Fruit fly (Drosophila melanogaster) whole organism, embryonic: ENCODE results near the gene kay.

Source experiments
- Abd-B ChIP-seq: fragments of 200-800 bp; sonication (Bioruptor generic); optimal IDR thresholded peaks from 2 replicates; lab custom pipeline; 2018; ENCODE audit warnings: missing biosample characterization, mild to moderate bottlenecking, missing genetic modification characterization, moderate library complexity
- BEAF-32 ChIP-seq: fragments of 200-800 bp; sonication (Bioruptor generic); optimal IDR thresholded peaks from 3 replicates; lab custom pipeline; 2017; ENCODE audit warnings: missing biosample characterization, missing genetic modification characterization, mild to moderate bottlenecking, moderate library complexity, missing genetic modification reagents
- CG10147 ChIP-seq: fragments of 200-800 bp; sonication (Bioruptor generic); optimal IDR thresholded peaks from 2 replicates; lab custom pipeline; 2019; ENCODE audit warnings: missing biosample characterization, mild to moderate bottlenecking, missing genetic modification characterization, moderate library complexity
- CG11085 ChIP-seq: fragments of 200-800 bp; sonication (Bioruptor generic); IDR thresholded peaks from 2 replicates; pipeline ENCODE4 v1.3.6; 2022; ENCODE audit warnings: missing biosample characterization, missing genetic modification characterization
- CG11456 ChIP-seq: fragments of 200-800 bp; sonication (Bioruptor generic); IDR thresholded peaks from 3 replicates; pipeline ENCODE4 v1.3.6; 2022; ENCODE audit warnings: missing biosample characterization, missing genetic modification characterization
- CG14965 ChIP-seq: fragments of 200-800 bp; sonication (Bioruptor generic); optimal IDR thresholded peaks from 2 replicates; lab custom pipeline; 2016; ENCODE audit warnings: missing biosample characterization, missing genetic modification characterization, borderline replicate concordance
- CG15073 ChIP-seq: fragments of 200-800 bp; sonication (Bioruptor generic); optimal IDR thresholded peaks from 2 replicates; lab custom pipeline; 2016; ENCODE audit warnings: missing biosample characterization, missing genetic modification characterization
- CG15601 ChIP-seq: fragments of 200-800 bp; sonication (Bioruptor generic); optimal IDR thresholded peaks from 3 replicates; lab custom pipeline; 2019; ENCODE audit warnings: missing biosample characterization, mild to moderate bottlenecking, missing genetic modification characterization, moderate library complexity
- CG1603 ChIP-seq: fragments of 200-800 bp; sonication (Bioruptor generic); optimal IDR thresholded peaks from 2 replicates; lab custom pipeline; 2019; ENCODE audit warnings: missing biosample characterization, mild to moderate bottlenecking, missing genetic modification characterization, moderate library complexity
- CG17328 ChIP-seq: fragments of 200-800 bp; sonication (Bioruptor generic); IDR thresholded peaks from 2 replicates; pipeline ENCODE4 v1.3.6; 2022; ENCODE audit warnings: missing biosample characterization, missing genetic modification characterization
- CG17385 ChIP-seq: fragments of 200-800 bp; sonication (Bioruptor generic); optimal IDR thresholded peaks from 3 replicates; lab custom pipeline; 2018; ENCODE audit warnings: missing biosample characterization, mild to moderate bottlenecking, missing genetic modification characterization
- CG18764 ChIP-seq: fragments of 200-800 bp; sonication (Bioruptor generic); optimal IDR thresholded peaks from 3 replicates; lab custom pipeline; 2016; ENCODE audit warnings: missing biosample characterization, missing genetic modification characterization
- CG32772 ChIP-seq: fragments of 200-800 bp; sonication (Bioruptor generic); IDR thresholded peaks from 2 replicates; pipeline ENCODE4 v1.3.6; 2022; ENCODE audit warnings: missing biosample characterization, missing genetic modification characterization
- CG33557 ChIP-seq: fragments of 200-800 bp; sonication (Bioruptor generic); optimal IDR thresholded peaks from 2 replicates; lab custom pipeline; 2019; ENCODE audit warnings: missing biosample characterization, mild to moderate bottlenecking, missing genetic modification characterization, moderate library complexity
- CG3995 ChIP-seq: fragments of 200-800 bp; sonication (Bioruptor generic); optimal IDR thresholded peaks from 3 replicates; lab custom pipeline; 2016; ENCODE audit warnings: missing biosample characterization, missing genetic modification characterization
- CG6854 ChIP-seq: fragments of 200-800 bp; sonication (Bioruptor generic); optimal IDR thresholded peaks from 3 replicates; lab custom pipeline; 2017; ENCODE audit warnings: missing biosample characterization, mild to moderate bottlenecking, missing genetic modification characterization
- CG7745 ChIP-seq: fragments of 200-800 bp; sonication (Bioruptor generic); optimal IDR thresholded peaks from 2 replicates; lab custom pipeline; 2018; ENCODE audit warnings: missing biosample characterization, mild to moderate bottlenecking, missing genetic modification characterization, moderate library complexity
- CG8290 ChIP-seq, 3 experiments: fragments of 200-800 bp; sonication (Bioruptor generic); optimal IDR thresholded peaks; 2 replicates each; lab custom pipeline; 2016 to 2019; ENCODE audit warnings: missing biosample characterization in 3 of 3, missing genetic modification characterization in 3 of 3, mild to moderate bottlenecking in 2 of 3, moderate library complexity in 1 of 3
- CG8388 ChIP-seq: fragments of 200-800 bp; sonication (Bioruptor generic); optimal IDR thresholded peaks from 2 replicates; lab custom pipeline; 2019; ENCODE audit warnings: missing biosample characterization, mild to moderate bottlenecking, missing genetic modification characterization, moderate library complexity
- CTCF ChIP-seq: fragments of 200-800 bp; sonication (Bioruptor generic); optimal IDR thresholded peaks from 2 replicates; lab custom pipeline; 2017; ENCODE audit warnings: missing biosample characterization, mild to moderate bottlenecking, missing genetic modification characterization, moderate library complexity
- CoRest ChIP-seq: fragments of 200-800 bp; sonication (Bioruptor generic); optimal IDR thresholded peaks from 3 replicates; lab custom pipeline; 2018; ENCODE audit warnings: missing biosample characterization, mild to moderate bottlenecking, missing genetic modification characterization, moderate library complexity
- Dp ChIP-seq: fragments of 200-800 bp; sonication (Bioruptor generic); optimal IDR thresholded peaks from 2 replicates; lab custom pipeline; 2018; ENCODE audit warnings: missing biosample characterization, mild to moderate bottlenecking, missing genetic modification characterization, moderate library complexity
- E2f2 ChIP-seq: fragments of 200-800 bp; sonication (Bioruptor generic); IDR thresholded peaks from 2 replicates; pipeline ENCODE4 v1.3.6; 2022; ENCODE audit warnings: missing biosample characterization, missing genetic modification characterization
- GATAe ChIP-seq: fragments of 200-800 bp; sonication (Bioruptor generic); conservative IDR thresholded peaks from 2 replicates; pipeline ENCODE4 v1.3.6; 2022; ENCODE audit warnings: missing biosample characterization, missing genetic modification characterization
- Hmr ChIP-seq: fragments of 200-800 bp; sonication (Bioruptor generic); optimal IDR thresholded peaks from 3 replicates; lab custom pipeline; 2017; ENCODE audit warnings: mild to moderate bottlenecking, missing biosample characterization, missing genetic modification reagents, missing genetic modification characterization
- NC2β ChIP-seq: fragments of 200-800 bp; sonication (Bioruptor generic); optimal IDR thresholded peaks from 2 replicates; lab custom pipeline; 2016; ENCODE audit warnings: missing biosample characterization, missing genetic modification characterization
- NK7.1 ChIP-seq: fragments of 200-800 bp; sonication (Bioruptor generic); optimal IDR thresholded peaks from 3 replicates; lab custom pipeline; 2016; ENCODE audit warnings: missing biosample characterization, missing genetic modification characterization
- Nf-YA ChIP-seq: fragments of 200-800 bp; sonication (Bioruptor generic); IDR thresholded peaks from 2 replicates; pipeline ENCODE4 v1.3.6; 2022; ENCODE audit warnings: missing biosample characterization, missing genetic modification characterization
- Oaz ChIP-seq: fragments of 200-800 bp; sonication (Bioruptor generic); IDR thresholded peaks from 2 replicates; pipeline ENCODE4 v1.3.6; 2022; ENCODE audit warnings: missing biosample characterization, missing genetic modification characterization
- Side ChIP-seq: fragments of 200-800 bp; sonication (Bioruptor generic); optimal IDR thresholded peaks from 2 replicates; lab custom pipeline; 2016; ENCODE audit warnings: missing biosample characterization, missing genetic modification characterization
- Six4 ChIP-seq: fragments of 200-800 bp; sonication (Bioruptor generic); optimal IDR thresholded peaks from 2 replicates; lab custom pipeline; 2016; ENCODE audit warnings: missing biosample characterization, missing genetic modification characterization
- Taf1 ChIP-seq: fragments of 200-800 bp; sonication (Bioruptor generic); IDR thresholded peaks from 2 replicates; pipeline ENCODE4 v1.3.6; 2022; ENCODE audit warnings: missing biosample characterization, missing genetic modification characterization
- ap ChIP-seq: fragments of 200-800 bp; sonication (Bioruptor generic); IDR thresholded peaks from 2 replicates; pipeline ENCODE4 v1.3.6; 2022; ENCODE audit warnings: missing biosample characterization, missing genetic modification characterization
- cwo ChIP-seq: fragments of 200-800 bp; sonication (Bioruptor generic); optimal IDR thresholded peaks from 3 replicates; lab custom pipeline; 2017; ENCODE audit warnings: missing biosample characterization, missing genetic modification characterization, mild to moderate bottlenecking, moderate library complexity, missing genetic modification reagents
- dan ChIP-seq: fragments of 200-800 bp; sonication (Bioruptor generic); IDR thresholded peaks from 2 replicates; pipeline ENCODE4 v1.3.6; 2022; ENCODE audit warnings: missing biosample characterization, missing genetic modification characterization
- danr ChIP-seq: fragments of 200-800 bp; sonication (Bioruptor generic); IDR thresholded peaks from 2 replicates; pipeline ENCODE4 v1.3.6; 2022; ENCODE audit warnings: missing biosample characterization, missing genetic modification characterization
- eve ChIP-seq, 2 experiments: fragments of >200 bp; optimal IDR thresholded peaks; 2 replicates each; lab custom pipeline; 2017; ENCODE audit warnings: missing biosample characterization in 2 of 2, missing genetic modification characterization in 2 of 2
- ewg ChIP-seq: fragments of 200-800 bp; sonication (Bioruptor generic); optimal IDR thresholded peaks from 3 replicates; lab custom pipeline; 2017; ENCODE audit warnings: mild to moderate bottlenecking, missing biosample characterization, missing genetic modification reagents, missing genetic modification characterization
- gfzf ChIP-seq: fragments of 200-800 bp; sonication (Bioruptor generic); optimal IDR thresholded peaks from 2 replicates; lab custom pipeline; 2016; ENCODE audit warnings: missing biosample characterization, mild to moderate bottlenecking, missing genetic modification characterization, moderate library complexity
- gsb-n ChIP-seq: fragments of 200-800 bp; sonication (Bioruptor generic); optimal IDR thresholded peaks from 3 replicates; lab custom pipeline; 2018; ENCODE audit warnings: missing biosample characterization, mild to moderate bottlenecking, missing genetic modification characterization
- ham ChIP-seq: fragments of 200-800 bp; sonication (Bioruptor generic); IDR thresholded peaks from 2 replicates; pipeline ENCODE4 v1.3.6; 2022; ENCODE audit warnings: missing biosample characterization, missing genetic modification characterization
- hkb ChIP-seq, 2 experiments: fragments of 200-800 bp in 1 of 2; fragments of >200 bp in 1 of 2; sonication (Bioruptor generic) in 1 of 2; IDR thresholded peaks in 1 of 2; optimal IDR thresholded peaks in 1 of 2; 2 replicates each; pipeline versions ENCODE4 v1.3.6 to Lab custom; 2017 to 2022; ENCODE audit warnings: missing biosample characterization in 1 of 2, missing genetic modification characterization in 1 of 2
- insv ChIP-seq, 2 experiments: fragments of 200-800 bp; sonication (Bioruptor generic); optimal IDR thresholded peaks; 3 replicates each; lab custom pipeline; 2016 to 2018; ENCODE audit warnings: missing biosample characterization in 2 of 2, missing genetic modification characterization in 2 of 2
- inv ChIP-seq: fragments of 200-800 bp; sonication (Bioruptor generic); IDR thresholded peaks from 2 replicates; pipeline ENCODE4 v1.3.6; 2022; ENCODE audit warnings: missing biosample characterization, missing genetic modification characterization; ENCODE audit not compliant: partially characterized antibody
- lilli ChIP-seq: fragments of 200-800 bp; sonication (Bioruptor generic); optimal IDR thresholded peaks from 3 replicates; lab custom pipeline; 2016; ENCODE audit warnings: missing biosample characterization, missing genetic modification characterization
- nerfin-2 ChIP-seq: fragments of 200-800 bp; sonication (Bioruptor generic); IDR thresholded peaks from 2 replicates; pipeline ENCODE4 v1.3.6; 2022; ENCODE audit warnings: missing biosample characterization, missing genetic modification characterization; ENCODE audit not compliant: partially characterized antibody
- ro ChIP-seq: fragments of 200-800 bp; sonication (Bioruptor generic); IDR thresholded peaks from 2 replicates; pipeline ENCODE4 v1.3.6; 2022; ENCODE audit warnings: missing biosample characterization, missing genetic modification characterization
- wor ChIP-seq: fragments of 200-800 bp; sonication (Bioruptor generic); IDR thresholded peaks from 2 replicates; pipeline ENCODE4 v1.3.6; 2022; ENCODE audit warnings: missing biosample characterization, missing genetic modification characterization
- z ChIP-seq: fragments of 200-800 bp; sonication (Bioruptor generic); IDR thresholded peaks from 3 replicates; pipeline ENCODE4 v1.3.6; 2022; ENCODE audit warnings: missing biosample characterization, missing genetic modification characterization

kay gene

DNA sequence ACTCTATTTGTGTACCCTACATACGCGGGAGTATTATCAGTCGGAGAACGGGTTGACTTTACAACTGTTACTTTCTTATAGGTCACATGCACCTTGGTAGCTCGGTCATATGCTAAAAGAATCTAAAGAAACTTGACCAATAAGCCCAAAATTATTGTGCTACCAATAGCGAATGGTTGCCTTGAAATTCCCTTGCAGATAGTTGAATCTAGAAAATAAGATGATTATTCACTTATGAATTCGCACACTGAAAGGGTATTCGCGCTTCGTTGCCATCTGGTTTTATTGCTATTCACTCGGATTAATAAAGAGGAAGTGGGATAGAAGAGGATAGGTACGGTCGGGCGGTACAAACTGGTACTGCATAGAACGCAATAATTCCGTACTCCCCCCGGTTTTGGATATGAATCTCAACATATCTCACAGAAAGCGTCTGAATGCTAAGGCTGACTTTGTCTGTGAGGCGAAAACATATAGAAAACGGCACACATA is 8.1 kb downstream of the kay start (continued):
- TF ChIP-seq gsb-n (tag; lab: Kevin White, UChicago): no peak
- peak; percentile 32 for TF ChIP-seq CG3995 (GFP tag; lab: Kevin White, UChicago)
- no peak for TF ChIP-seq CG33557
- TF ChIP-seq ro (GFP tag; lab: Robert Waterston, UW): no peak
- TF ChIP-seq nerfin-2 (GFP tag; lab: Robert Waterston, UW): no peak
- peak; percentile 91 for TF ChIP-seq GATAe (GFP tag; lab: Robert Waterston, UW)
- TF ChIP-seq CG8388: peak; percentile 50
- peak; percentile 34 for TF ChIP-seq E2f2 (GFP tag; lab: Robert Waterston, UW)
- TF ChIP-seq Dp (GFP tag; lab: Kevin White, UChicago): no peak
- peak; percentile 67 for TF ChIP-seq CG17385 (GFP tag; lab: Kevin White, UChicago)
- peak; percentile 48; the same call in 1 of the 2 replicates for TF ChIP-seq danr (GFP tag; lab: Robert Waterston, UW)
- TF ChIP-seq gfzf: no peak
- no peak for TF ChIP-seq z (GFP tag; lab: Robert Waterston, UW)
- peak; percentile 33 for TF ChIP-seq ewg
- TF ChIP-seq lilli (GFP tag; lab: Kevin White, UChicago): peak; percentile 90
- TF ChIP-seq CG1603 (tag; lab: Kevin White, UChicago): peak; percentile 23
- peak; percentile 80 for TF ChIP-seq Hmr (GFP tag; lab: Kevin White, UChicago)
- TF ChIP-seq hkb (optimal IDR thresholded peaks at IDR 0.05; lab: Kevin White, UChicago): no peak
- TF ChIP-seq hkb (GFP tag; IDR thresholded peaks at IDR 0.05; lab: Robert Waterston, UW): peak; percentile 77
- peak; percentile 68 for TF ChIP-seq NK7.1 (GFP tag; lab: Kevin White, UChicago)
- TF ChIP-seq wor: peak; percentile 68; the same call in 1 of the 2 replicates
- peak; percentile 76 for TF ChIP-seq cwo (GFP tag; lab: Kevin White, UChicago)
- peak; percentile 89 for TF ChIP-seq Abd-B (GFP tag; lab: Kevin White, UChicago)
- TF ChIP-seq Side (GFP tag; lab: Kevin White, UChicago): peak; percentile 34
- TF ChIP-seq ap (GFP tag; lab: Robert Waterston, UW): peak; percentile 51
- no peak for TF ChIP-seq BEAF-32
- TF ChIP-seq CG11085 (GFP tag; lab: Robert Waterston, UW): 0 out of 2 replicates have a peak, but pooled peaks have one; percentile 28
- peak; percentile 18 for TF ChIP-seq CG15601 (tag; lab: Kevin White, UChicago)
- TF ChIP-seq Nf-YA (GFP tag; lab: Robert Waterston, UW): peak; percentile 42; the same call in 1 of the 2 replicates
- no peak for TF ChIP-seq CG18764
- TF ChIP-seq inv (GFP tag; lab: Robert Waterston, UW): no peak
- no peak for TF ChIP-seq CG6854 (GFP tag; lab: Kevin White, UChicago)
- TF ChIP-seq CG8290 (GFP tag; optimal IDR thresholded peaks at IDR 0.05; lab: Kevin White, UChicago): peak; percentile 28
- TF ChIP-seq CG8290 (tag; optimal IDR thresholded peaks at IDR 0.05; lab: Kevin White, UChicago): peak in 1 of 2 experiments; percentile 70
- TF ChIP-seq CG10147: peak; percentile 81
- no peak for TF ChIP-seq CG15073
- no peak for TF ChIP-seq CG7745 (tag; lab: Kevin White, UChicago)
- peak; percentile 68; the same call in 2 of the 3 replicates for TF ChIP-seq CG11456
- TF ChIP-seq CoRest (tag; lab: Kevin White, UChicago): peak; percentile 88
- TF ChIP-seq ham: peak; percentile 69; the same call in 1 of the 2 replicates
- no peak for TF ChIP-seq insv (GFP tag; optimal IDR thresholded peaks at IDR 0.05; lab: Kevin White, UChicago)
- peak; percentile 57 for TF ChIP-seq CG32772 (GFP tag; lab: Robert Waterston, UW)
- peak; percentile 30 for TF ChIP-seq NC2β (GFP tag; lab: Kevin White, UChicago)
- peak; percentile 49 for TF ChIP-seq Oaz (GFP tag; lab: Robert Waterston, UW)
- no peak for TF ChIP-seq CTCF (GFP tag; lab: Kevin White, UChicago)
- TF ChIP-seq CG17328 (GFP tag; lab: Robert Waterston, UW): peak; percentile 43; the same call in 1 of the 2 replicates
- peak; percentile 47 for TF ChIP-seq CG14965 (GFP tag; lab: Kevin White, UChicago)
- no peak for TF ChIP-seq Six4 (GFP tag; lab: Kevin White, UChicago)
- no peak for TF ChIP-seq dan (GFP tag; lab: Robert Waterston, UW)
- peak; percentile 80; the same call in 1 of the 2 replicates for TF ChIP-seq Taf1 (GFP tag; lab: Robert Waterston, UW)
- peak in 1 of 2 experiments; percentile 96 for TF ChIP-seq eve (GFP tag; optimal IDR thresholded peaks at IDR 0.05; lab: Kevin White, UChicago)
